Fruit fly (Drosophila melanogaster) whole organism, embryonic: ENCODE data around the gene CG33203.

Experiments
- Atf3 ChIP-seq: fragments of 200-800 bp; sonication (Bioruptor generic); optimal IDR thresholded peaks from 3 replicates; lab custom pipeline; 2016; ENCODE audit warnings: missing biosample characterization, missing genetic modification characterization
- CG10321 ChIP-seq: fragments of 200-800 bp; sonication (Bioruptor generic); IDR thresholded peaks from 2 replicates; pipeline ENCODE4 v1.3.6; 2022; ENCODE audit warnings: missing biosample characterization, missing genetic modification characterization
- CG10431 ChIP-seq: fragments of 200-800 bp; sonication (Bioruptor generic); optimal IDR thresholded peaks from 3 replicates; lab custom pipeline; 2018; ENCODE audit warnings: missing biosample characterization, mild to moderate bottlenecking, missing genetic modification characterization
- CG11456 ChIP-seq: fragments of 200-800 bp; sonication (Bioruptor generic); IDR thresholded peaks from 3 replicates; pipeline ENCODE4 v1.3.6; 2022; ENCODE audit warnings: missing biosample characterization, missing genetic modification characterization
- CG11696 ChIP-seq: fragments of 200-800 bp; sonication (Bioruptor generic); IDR thresholded peaks from 2 replicates; pipeline ENCODE4 v1.3.6; 2022; ENCODE audit warnings: missing biosample characterization, missing genetic modification characterization
- CG13894 ChIP-seq: fragments of 200-800 bp; sonication (Bioruptor generic); optimal IDR thresholded peaks from 3 replicates; lab custom pipeline; 2018; ENCODE audit warnings: missing biosample characterization, mild to moderate bottlenecking, missing genetic modification characterization, moderate library complexity
- CG14014 ChIP-seq: fragments of 200-800 bp; sonication (Bioruptor generic); IDR thresholded peaks from 2 replicates; pipeline ENCODE4 v1.3.6; 2022; ENCODE audit warnings: missing biosample characterization, missing genetic modification characterization
- CG15601 ChIP-seq: fragments of 200-800 bp; sonication (Bioruptor generic); optimal IDR thresholded peaks from 3 replicates; lab custom pipeline; 2019; ENCODE audit warnings: missing biosample characterization, mild to moderate bottlenecking, missing genetic modification characterization, moderate library complexity
- CG17361 ChIP-seq: fragments of 200-800 bp; sonication (Bioruptor generic); IDR thresholded peaks from 3 replicates; pipeline ENCODE4 v1.3.6; 2022; ENCODE audit warnings: missing biosample characterization, missing genetic modification characterization
- CG17829 ChIP-seq: fragments of 200-800 bp; optimal IDR thresholded peaks from 2 replicates; lab custom pipeline; 2019; ENCODE audit warnings: missing biosample characterization, mild to moderate bottlenecking, missing genetic modification characterization, moderate library complexity
- CG3407 ChIP-seq: fragments of 200-800 bp; sonication (Bioruptor generic); optimal IDR thresholded peaks from 2 replicates; lab custom pipeline; 2018; ENCODE audit warnings: missing biosample characterization, mild to moderate bottlenecking, missing genetic modification characterization
- CG34376 ChIP-seq: fragments of 200-800 bp; sonication (Bioruptor generic); optimal IDR thresholded peaks from 2 replicates; lab custom pipeline; 2018; ENCODE audit warnings: missing biosample characterization, mild to moderate bottlenecking, missing genetic modification characterization
- CG42726 ChIP-seq: fragments of 200-800 bp; sonication (Bioruptor generic); IDR thresholded peaks from 2 replicates; pipeline ENCODE4 v1.3.6; 2022; ENCODE audit warnings: missing biosample characterization, missing genetic modification characterization; ENCODE audit not compliant: partially characterized antibody
- CG5180 ChIP-seq: fragments of 200-800 bp; sonication (Bioruptor generic); optimal IDR thresholded peaks from 3 replicates; lab custom pipeline; 2017; ENCODE audit warnings: missing biosample characterization, missing genetic modification characterization, mild to moderate bottlenecking, moderate library complexity, missing genetic modification reagents
- Dip2 ChIP-seq: fragments of 200-800 bp; sonication (Bioruptor generic); IDR thresholded peaks from 2 replicates; pipeline ENCODE4 v1.3.6; 2022; ENCODE audit warnings: missing biosample characterization, missing genetic modification characterization
- GATAe ChIP-seq: fragments of 200-800 bp; sonication (Bioruptor generic); conservative IDR thresholded peaks from 2 replicates; pipeline ENCODE4 v1.3.6; 2022; ENCODE audit warnings: missing biosample characterization, missing genetic modification characterization
- HLH54F ChIP-seq: fragments of 200-800 bp; sonication (Bioruptor generic); optimal IDR thresholded peaks from 3 replicates; lab custom pipeline; 2016; ENCODE audit warnings: missing biosample characterization, missing genetic modification characterization
- Hey ChIP-seq: fragments of 200-800 bp; sonication (Bioruptor generic); optimal IDR thresholded peaks from 3 replicates; lab custom pipeline; 2018; ENCODE audit warnings: missing biosample characterization, mild to moderate bottlenecking, missing genetic modification characterization
- HmgZ ChIP-seq: fragments of 200-800 bp; sonication (Bioruptor generic); optimal IDR thresholded peaks from 2 replicates; lab custom pipeline; 2018; ENCODE audit warnings: missing biosample characterization, mild to moderate bottlenecking, missing genetic modification characterization
- Hr78 ChIP-seq, 2 experiments: fragments of 200-800 bp in 1 of 2; fragments of >200 bp in 1 of 2; sonication (Bioruptor generic) in 1 of 2; optimal IDR thresholded peaks; 2 replicates each; lab custom pipeline; 2017 to 2019; ENCODE audit warnings: missing biosample characterization in 2 of 2, missing genetic modification characterization in 2 of 2, mild to moderate bottlenecking in 1 of 2, moderate library complexity in 1 of 2
- Jarid2 ChIP-seq: fragments of 200-800 bp; sonication (Bioruptor generic); optimal IDR thresholded peaks from 3 replicates; lab custom pipeline; 2017; ENCODE audit warnings: mild to moderate bottlenecking, missing biosample characterization, missing genetic modification reagents, missing genetic modification characterization
- MBD-R2 ChIP-seq: fragments of 200-800 bp; sonication (Bioruptor generic); IDR thresholded peaks from 2 replicates; pipeline ENCODE4 v1.3.6; 2022; ENCODE audit warnings: missing biosample characterization, missing genetic modification characterization
- Mad ChIP-seq: fragments of 200-800 bp; sonication (Bioruptor generic); optimal IDR thresholded peaks from 2 replicates; lab custom pipeline; 2016; ENCODE audit warnings: missing biosample characterization, missing genetic modification characterization
- Mes4 ChIP-seq: fragments of 200-800 bp; sonication (Bioruptor generic); optimal IDR thresholded peaks from 2 replicates; lab custom pipeline; 2016; ENCODE audit warnings: missing biosample characterization, missing genetic modification characterization
- Nf-YB ChIP-seq: fragments of 200-800 bp; sonication (Bioruptor generic); optimal IDR thresholded peaks from 3 replicates; lab custom pipeline; 2019; ENCODE audit warnings: missing biosample characterization, mild to moderate bottlenecking, missing genetic modification characterization, moderate library complexity
- Opbp ChIP-seq: fragments of 200-800 bp; sonication (Bioruptor generic); IDR thresholded peaks from 3 replicates; pipeline ENCODE4 v1.3.6; 2022; ENCODE audit warnings: missing biosample characterization, missing genetic modification characterization; ENCODE audit not compliant: partially characterized antibody
- Sox102F ChIP-seq: fragments of 200-800 bp; sonication (Bioruptor generic); optimal IDR thresholded peaks from 2 replicates; lab custom pipeline; 2018; ENCODE audit warnings: missing biosample characterization, mild to moderate bottlenecking, missing genetic modification characterization, moderate library complexity
- Usf ChIP-seq: fragments of 200-800 bp; sonication (Bioruptor generic); optimal IDR thresholded peaks from 2 replicates; lab custom pipeline; 2017; ENCODE audit warnings: missing genotype, missing biosample characterization, missing genetic modification characterization
- Vsx1 ChIP-seq: fragments of 200-800 bp; sonication (Bioruptor generic); optimal IDR thresholded peaks from 2 replicates; lab custom pipeline; 2017; ENCODE audit warnings: missing biosample characterization, mild to moderate bottlenecking, missing genetic modification characterization, missing genetic modification reagents
- ac ChIP-seq: fragments of 200-800 bp; sonication (Bioruptor generic); optimal IDR thresholded peaks from 3 replicates; lab custom pipeline; 2017; ENCODE audit warnings: missing biosample characterization, mild to moderate bottlenecking, missing genetic modification characterization
- al ChIP-seq: fragments of 200-800 bp; sonication (Bioruptor generic); IDR thresholded peaks from 2 replicates; pipeline ENCODE4 v1.3.6; 2022; ENCODE audit warnings: missing biosample characterization, missing genetic modification characterization
- bab2 ChIP-seq: fragments of 200-800 bp; sonication (Bioruptor generic); optimal IDR thresholded peaks from 2 replicates; lab custom pipeline; 2016; ENCODE audit warnings: missing biosample characterization, missing genetic modification characterization
- chinmo ChIP-seq: fragments of 200-800 bp; sonication (Bioruptor generic); IDR thresholded peaks from 4 replicates; pipeline ENCODE4 v1.3.6; 2022; ENCODE audit warnings: missing biosample characterization, missing genetic modification characterization; ENCODE audit not compliant: partially characterized antibody
- kah ChIP-seq: fragments of 200-800 bp; sonication (Bioruptor generic); optimal IDR thresholded peaks from 2 replicates; lab custom pipeline; 2018; ENCODE audit warnings: missing biosample characterization, mild to moderate bottlenecking, missing genetic modification characterization
- ken ChIP-seq: fragments of 200-800 bp; sonication (Bioruptor generic); IDR thresholded peaks from 3 replicates; pipeline ENCODE4 v1.3.6; 2022; ENCODE audit warnings: missing biosample characterization, missing genetic modification characterization
- klu ChIP-seq: fragments of 200-800 bp; sonication (Bioruptor generic); IDR thresholded peaks from 2 replicates; pipeline ENCODE4 v1.3.6; 2022; ENCODE audit warnings: missing biosample characterization, missing genetic modification characterization
- knrl ChIP-seq: fragments of 200-800 bp; sonication (Bioruptor generic); IDR thresholded peaks from 3 replicates; pipeline ENCODE4 v1.3.6; 2022; ENCODE audit warnings: missing biosample characterization, missing genetic modification characterization; ENCODE audit not compliant: partially characterized antibody
- luna ChIP-seq: fragments of 200-800 bp; sonication (Bioruptor generic); optimal IDR thresholded peaks from 2 replicates; lab custom pipeline; 2016; ENCODE audit warnings: missing biosample characterization, missing genetic modification characterization
- maf-S ChIP-seq: fragments of 200-800 bp; sonication (Bioruptor generic); optimal IDR thresholded peaks from 2 replicates; lab custom pipeline; 2016; ENCODE audit warnings: missing biosample characterization, missing genetic modification characterization
- mirr ChIP-seq: fragments of 200-800 bp; sonication (Bioruptor generic); optimal IDR thresholded peaks from 3 replicates; lab custom pipeline; 2018; ENCODE audit warnings: missing biosample characterization, mild to moderate bottlenecking, missing genetic modification characterization
- nom ChIP-seq: fragments of 200-800 bp; sonication (Bioruptor generic); optimal IDR thresholded peaks from 2 replicates; lab custom pipeline; 2017; ENCODE audit warnings: missing biosample characterization, missing genetic modification characterization, mild to moderate bottlenecking, moderate library complexity, missing genetic modification reagents
- rib ChIP-seq: fragments of 200-800 bp; sonication (Bioruptor generic); IDR thresholded peaks from 2 replicates; pipeline ENCODE4 v1.3.6; 2022; ENCODE audit warnings: missing biosample characterization, missing genetic modification characterization
- run ChIP-seq: fragments of 200-800 bp; sonication (Bioruptor generic); optimal IDR thresholded peaks from 3 replicates; lab custom pipeline; 2018; ENCODE audit warnings: missing biosample characterization, mild to moderate bottlenecking, missing genetic modification characterization
- salm ChIP-seq: fragments of 200-800 bp; sonication (Bioruptor generic); optimal IDR thresholded peaks from 2 replicates; lab custom pipeline; 2018; ENCODE audit warnings: missing biosample characterization, mild to moderate bottlenecking, missing genetic modification characterization
- sd ChIP-seq: fragments of 200-800 bp; sonication (Bioruptor generic); optimal IDR thresholded peaks from 3 replicates; lab custom pipeline; 2018; ENCODE audit warnings: missing biosample characterization, mild to moderate bottlenecking, missing genetic modification characterization, moderate library complexity
- ttk ChIP-seq: fragments of 200-800 bp; sonication (Bioruptor generic); IDR thresholded peaks from 2 replicates; pipeline ENCODE4 v2.1.2; 2022; ENCODE audit warnings: missing biosample characterization, missing genetic modification characterization
- tup ChIP-seq: fragments of 200-800 bp; sonication (Bioruptor generic); optimal IDR thresholded peaks from 2 replicates; lab custom pipeline; 2016; ENCODE audit warnings: missing biosample characterization, mild to moderate bottlenecking, missing genetic modification characterization, moderate library complexity
- usp ChIP-seq: fragments of >200 bp; optimal IDR thresholded peaks from 2 replicates; lab custom pipeline; 2017; ENCODE audit warnings: missing biosample characterization, missing genetic modification characterization
- vfl ChIP-seq: fragments of 200-800 bp; sonication (Bioruptor generic); optimal IDR thresholded peaks from 2 replicates; lab custom pipeline; 2016; ENCODE audit warnings: missing biosample characterization, missing genetic modification characterization
- zf30C ChIP-seq: fragments of 200-800 bp; sonication (Bioruptor generic); optimal IDR thresholded peaks from 3 replicates; lab custom pipeline; 2018; ENCODE audit warnings: missing biosample characterization, mild to moderate bottlenecking, missing genetic modification characterization

The CG33203 gene

dm6 chr3R:28898921-28899545 is 11.5 kb upstream of the CG33203 start:
- no peak for TF ChIP-seq kah (GFP tag; lab: Kevin White, UChicago)
- no peak for TF ChIP-seq CG5180
- TF ChIP-seq usp = no peak
- TF ChIP-seq CG15601 (tag; lab: Kevin White, UChicago) = no peak
- TF ChIP-seq CG10431 = no peak
- TF ChIP-seq MBD-R2 (GFP tag; lab: Robert Waterston, UW) = no peak
- no peak for TF ChIP-seq ken (GFP tag; lab: Robert Waterston, UW)
- TF ChIP-seq Usf (GFP tag; lab: Kevin White, UChicago) = no peak
- TF ChIP-seq ac (GFP tag; lab: Kevin White, UChicago) = no peak
- TF ChIP-seq luna (GFP tag; lab: Kevin White, UChicago) = no peak
- TF ChIP-seq Jarid2 (GFP tag; lab: Kevin White, UChicago) = no peak
- TF ChIP-seq Hr78 (GFP tag; optimal IDR thresholded peaks at IDR 0.05; lab: Kevin White, UChicago) = peak in 1 of 2 experiments; percentile 86
- no peak for TF ChIP-seq CG17361
- peak; percentile 69 for TF ChIP-seq run (tag; lab: Kevin White, UChicago)
- TF ChIP-seq CG14014 (GFP tag; lab: Robert Waterston, UW) = no peak
- no peak for TF ChIP-seq CG42726 (GFP tag; lab: Robert Waterston, UW)
- TF ChIP-seq tup (GFP tag; lab: Kevin White, UChicago) = no peak
- TF ChIP-seq al = no peak
- no peak for TF ChIP-seq bab2
- no peak for TF ChIP-seq CG11456
- TF ChIP-seq salm (tag; lab: Kevin White, UChicago) = peak; percentile 5
- TF ChIP-seq klu = no peak
- TF ChIP-seq vfl (GFP tag; lab: Kevin White, UChicago) = no peak
- TF ChIP-seq CG11696 (GFP tag; lab: Robert Waterston, UW) = no peak
- TF ChIP-seq knrl (GFP tag; lab: Robert Waterston, UW) = no peak
- TF ChIP-seq rib (GFP tag; lab: Robert Waterston, UW) = no peak
- TF ChIP-seq mirr (GFP tag; lab: Kevin White, UChicago) = peak; percentile 79
- TF ChIP-seq CG10321 = no peak
- no peak for TF ChIP-seq Nf-YB (GFP tag; lab: Kevin White, UChicago)
- TF ChIP-seq ttk = 0 out of 2 replicates have a peak, but pooled peaks have one; percentile 20
- peak; percentile 91 for TF ChIP-seq sd (tag; lab: Kevin White, UChicago)
- no peak for TF ChIP-seq maf-S
- peak; percentile 58; the same call in 1 of the 2 replicates for TF ChIP-seq GATAe
- peak; percentile 48 for TF ChIP-seq CG34376 (GFP tag; lab: Kevin White, UChicago)
- no peak for TF ChIP-seq HLH54F (GFP tag; lab: Kevin White, UChicago)
- TF ChIP-seq Vsx1 (GFP tag; lab: Kevin White, UChicago) = peak; percentile 61
- TF ChIP-seq Hey (tag; lab: Kevin White, UChicago) = peak; percentile 11
- TF ChIP-seq CG13894 (tag; lab: Kevin White, UChicago) = peak; percentile 24
- no peak for TF ChIP-seq Atf3 (GFP tag; lab: Kevin White, UChicago)
- TF ChIP-seq chinmo (GFP tag; lab: Robert Waterston, UW) = 0 out of 4 replicates have a peak, but pooled peaks have one; percentile 54
- TF ChIP-seq CG17829 (tag; lab: Kevin White, UChicago) = no peak
- TF ChIP-seq nom (GFP tag; lab: Kevin White, UChicago) = no peak
- TF ChIP-seq Mad (GFP tag; lab: Kevin White, UChicago) = no peak
- TF ChIP-seq Mes4 (GFP tag; lab: Kevin White, UChicago) = no peak
- no peak for TF ChIP-seq Sox102F (GFP tag; lab: Kevin White, UChicago)
- TF ChIP-seq zf30C (GFP tag; lab: Kevin White, UChicago) = no peak
- peak; percentile 15 for TF ChIP-seq HmgZ
- TF ChIP-seq Dip2 (GFP tag; lab: Robert Waterston, UW) = no peak
- no peak for TF ChIP-seq CG3407 (GFP tag; lab: Kevin White, UChicago)
- no peak for TF ChIP-seq Opbp (GFP tag; lab: Robert Waterston, UW)
